Worm (Caenorhabditis elegans) whole organism, young adult: Measurements from ENCODE around the gene pqn-41.

Experiments used
- B0019.2 ChIP-seq: fragments of 200-800 bp; sonication (Bioruptor generic); conservative IDR thresholded peaks from 2 replicates; pipeline ENCODE4 v1.3.6; 2022; ENCODE audit warnings: missing genetic modification reagents, missing genetic modification characterization, missing compliant biosample characterization
- F10E7.11 ChIP-seq: sonication (generic microtip); optimal IDR thresholded peaks from 2 replicates; lab custom pipeline; 2017; ENCODE audit warnings: mild to moderate bottlenecking, missing genetic modification characterization, moderate library complexity, missing compliant biosample characterization
- F22D6.2 ChIP-seq: sonication (generic microtip); optimal IDR thresholded peaks from 2 replicates; lab custom pipeline; 2016; ENCODE audit warnings: mild to moderate bottlenecking, missing genetic modification characterization, missing compliant biosample characterization
- F23B12.7 ChIP-seq: sonication (generic microtip); optimal IDR thresholded peaks from 2 replicates; lab custom pipeline; 2017; ENCODE audit warnings: missing genetic modification characterization, mild to moderate bottlenecking, missing compliant biosample characterization, antibody characterized with exemption, moderate library complexity; ENCODE audit not compliant: insufficient read depth
- K12H6.12 ChIP-seq: fragments of 200-800 bp; sonication (Bioruptor generic); optimal IDR thresholded peaks from 2 replicates; lab custom pipeline; 2018; ENCODE audit warnings: mild to moderate bottlenecking, missing genetic modification characterization, missing compliant biosample characterization
- ZK185.1 ChIP-seq: sonication (generic microtip); optimal IDR thresholded peaks from 2 replicates; lab custom pipeline; 2016; ENCODE audit warnings: mild to moderate bottlenecking, missing genetic modification characterization, missing compliant biosample characterization; ENCODE audit not compliant: poor library complexity, severe bottlenecking
- aptf-3 ChIP-seq: fragments of 200-800 bp; sonication (Bioruptor generic); IDR thresholded peaks from 2 replicates; pipeline ENCODE4 v1.3.6; 2022; ENCODE audit warnings: missing genetic modification characterization, missing compliant biosample characterization
- attf-5 ChIP-seq: fragments of 200-800 bp; sonication (Bioruptor generic); optimal IDR thresholded peaks from 2 replicates; lab custom pipeline; 2018; ENCODE audit warnings: mild to moderate bottlenecking, missing genetic modification characterization, missing compliant biosample characterization
- attf-6 ChIP-seq: fragments of 200-800 bp; sonication (Bioruptor generic); IDR thresholded peaks from 2 replicates; pipeline ENCODE4 v1.3.6; 2022; ENCODE audit warnings: missing genetic modification reagents, missing genetic modification characterization, missing compliant biosample characterization
- bed-2 ChIP-seq: fragments of 200-800 bp; sonication (Bioruptor generic); IDR thresholded peaks from 2 replicates; pipeline ENCODE4 v1.3.6; 2022; ENCODE audit warnings: missing genetic modification reagents, missing genetic modification characterization, missing compliant biosample characterization
- ccch-3 ChIP-seq: fragments of 200-800 bp; sonication (Bioruptor generic); optimal IDR thresholded peaks from 2 replicates; lab custom pipeline; 2018; ENCODE audit warnings: mild to moderate bottlenecking, missing genetic modification characterization, missing compliant biosample characterization
- ceh-27 ChIP-seq: fragments of 200-800 bp; sonication (Bioruptor generic); optimal IDR thresholded peaks from 2 replicates; lab custom pipeline; 2018; ENCODE audit warnings: mild to moderate bottlenecking, missing genetic modification characterization, moderate library complexity, missing compliant biosample characterization
- ceh-91 ChIP-seq: fragments of 200-800 bp; sonication (Bioruptor generic); IDR thresholded peaks from 2 replicates; pipeline ENCODE4 v1.3.6; 2022; ENCODE audit warnings: missing genetic modification reagents, missing genetic modification characterization, missing compliant biosample characterization
- egl-18 ChIP-seq: fragments of 200-800 bp; sonication (Bioruptor generic); IDR thresholded peaks from 2 replicates; pipeline ENCODE4 v1.3.6; 2022; ENCODE audit warnings: missing genetic modification reagents, missing genetic modification characterization, missing compliant biosample characterization
- egrh-3 ChIP-seq: fragments of 200-800 bp; sonication (Bioruptor generic); IDR thresholded peaks from 2 replicates; pipeline ENCODE4 v1.3.6; 2022; ENCODE audit warnings: missing genetic modification reagents, missing genetic modification characterization, missing compliant biosample characterization
- ets-4 ChIP-seq: fragments of 200-800 bp; sonication (Bioruptor generic); optimal IDR thresholded peaks from 2 replicates; lab custom pipeline; 2018; ENCODE audit warnings: mild to moderate bottlenecking, missing genetic modification characterization, missing compliant biosample characterization
- him-1 ChIP-seq: sonication (generic microtip); optimal IDR thresholded peaks from 2 replicates; lab custom pipeline; 2016; ENCODE audit warnings: missing genotype, missing genetic modification reagents, missing genetic modification characterization, missing compliant biosample characterization
- lin-40 ChIP-seq: sonication (generic microtip); optimal IDR thresholded peaks from 2 replicates; lab custom pipeline; 2016; ENCODE audit warnings: missing genetic modification characterization, mild to moderate bottlenecking, missing compliant biosample characterization, missing genotype, missing genetic modification reagents
- lin-54 ChIP-seq: fragments of 200-800 bp; sonication (Bioruptor generic); optimal IDR thresholded peaks from 2 replicates; lab custom pipeline; 2018; ENCODE audit warnings: mild to moderate bottlenecking, missing genetic modification characterization, missing compliant biosample characterization
- lsy-27 ChIP-seq: sonication (generic microtip); optimal IDR thresholded peaks from 2 replicates; lab custom pipeline; 2017; ENCODE audit warnings: missing genetic modification characterization, mild to moderate bottlenecking, missing compliant biosample characterization, antibody characterized with exemption, missing genotype, borderline replicate concordance; ENCODE audit not compliant: insufficient read depth
- madf-3 ChIP-seq: fragments of 200-800 bp; sonication (Bioruptor generic); IDR thresholded peaks from 2 replicates; pipeline ENCODE4 v1.3.6; 2022; ENCODE audit warnings: missing genetic modification reagents, missing genetic modification characterization, missing compliant biosample characterization
- mcd-1 ChIP-seq: fragments of 200-800 bp; sonication (Bioruptor generic); IDR thresholded peaks from 2 replicates; pipeline ENCODE4 v1.3.6; 2022; ENCODE audit warnings: missing genetic modification reagents, missing genetic modification characterization, missing compliant biosample characterization
- nhr-179 ChIP-seq: sonication (generic microtip); optimal IDR thresholded peaks from 2 replicates; lab custom pipeline; 2016; ENCODE audit warnings: mild to moderate bottlenecking, missing genetic modification characterization, missing compliant biosample characterization
- nhr-80 ChIP-seq: sonication (generic microtip); optimal IDR thresholded peaks from 2 replicates; lab custom pipeline; 2016; ENCODE audit warnings: missing genetic modification characterization, missing compliant biosample characterization
- rcor-1 ChIP-seq: fragments of 200-800 bp; sonication (Bioruptor generic); IDR thresholded peaks from 2 replicates; pipeline ENCODE4 v1.3.6; 2022; ENCODE audit warnings: missing genetic modification reagents, missing genetic modification characterization, missing compliant biosample characterization
- rpc-1 ChIP-seq, 2 experiments: fragments of 150-350 bp in 1 of 2; sonication (generic microtip) in 1 of 2; optimal IDR thresholded peaks; 2 replicates each; lab custom pipeline; 2014 to 2018; ENCODE audit warnings: missing biosample characterization in 1 of 2, missing genetic modification characterization in 1 of 2, missing genetic modification reagents in 1 of 2, missing genotype in 1 of 2
- snpc-3.4 ChIP-seq: sonication (generic microtip); optimal IDR thresholded peaks from 2 replicates; lab custom pipeline; 2017; ENCODE audit warnings: missing genetic modification characterization, mild to moderate bottlenecking, missing compliant biosample characterization, antibody characterized with exemption, moderate library complexity, missing genotype, missing genetic modification reagents
- tbp1 ChIP-seq: fragments of 200-800 bp; sonication (Bioruptor generic); optimal IDR thresholded peaks from 2 replicates; lab custom pipeline; 2018; ENCODE audit warnings: mild to moderate bottlenecking, missing genetic modification characterization, missing compliant biosample characterization
- zfh-2 ChIP-seq: fragments of 200-800 bp; sonication (Bioruptor generic); conservative IDR thresholded peaks from 2 replicates; pipeline ENCODE4 v1.3.6; 2022; ENCODE audit warnings: missing genetic modification reagents, missing genetic modification characterization, missing compliant biosample characterization
- ztf-25 ChIP-seq: fragments of 200-800 bp; sonication (Bioruptor generic); IDR thresholded peaks from 2 replicates; pipeline ENCODE4 v1.3.6; 2022; ENCODE audit warnings: missing genetic modification reagents, missing genetic modification characterization, missing compliant biosample characterization

pqn-41 gene

ce11 chrIII:1977424-1977823 is 71.7 kb downstream of the pqn-41 start:
- no peak for TF ChIP-seq lin-40 (tag; lab: Kevin White, UChicago)
- no peak for TF ChIP-seq F23B12.7 (tag; lab: Kevin White, UChicago)
- TF ChIP-seq B0019.2 (GFP tag; lab: Robert Waterston, UW) = no peak
- no peak for TF ChIP-seq aptf-3
- TF ChIP-seq mcd-1 = no peak
- TF ChIP-seq lin-54 (GFP tag; lab: Kevin White, UChicago) = no peak
- no peak for TF ChIP-seq K12H6.12 (tag; lab: Kevin White, UChicago)
- TF ChIP-seq ceh-91 (GFP tag; lab: Robert Waterston, UW) = no peak
- no peak for TF ChIP-seq him-1 (tag; lab: Kevin White, UChicago)
- no peak for TF ChIP-seq rcor-1 (GFP tag; lab: Robert Waterston, UW)
- no peak for TF ChIP-seq egl-18 (GFP tag; lab: Robert Waterston, UW)

DNA sequence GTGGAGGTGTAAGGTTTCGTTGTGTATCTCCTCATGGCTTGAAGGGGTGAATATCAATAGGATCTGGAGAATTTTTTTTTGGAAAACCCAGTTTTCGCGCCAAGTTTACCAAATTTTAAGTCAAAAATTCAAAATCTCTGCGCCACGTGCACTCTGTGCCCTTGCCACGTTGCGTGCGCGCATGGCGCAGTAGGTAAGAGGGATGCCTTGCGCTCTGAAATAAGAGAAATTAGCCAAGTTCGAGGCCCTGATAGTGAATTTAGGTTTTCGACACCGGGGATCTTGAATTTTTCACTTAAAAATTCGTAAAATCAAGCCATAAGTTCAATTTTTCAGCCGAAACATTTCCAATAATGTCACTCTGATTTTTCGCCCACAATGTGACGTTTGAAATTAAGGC is 75.7 kb downstream of the pqn-41 start:
- peak; percentile 36 for TF ChIP-seq rpc-1 (optimal IDR thresholded peaks at IDR 0.05; lab: Kevin White, UChicago)
- peak; percentile 72 for TF ChIP-seq rpc-1 (tag; optimal IDR thresholded peaks at IDR 0.05; lab: Kevin White, UChicago)
- 0 out of 2 replicates have a peak, but pooled peaks have one; percentile 69 for TF ChIP-seq ztf-25
- TF ChIP-seq snpc-3.4 (tag; lab: Kevin White, UChicago) = no peak
- peak; percentile 81 for TF ChIP-seq tbp1 (GFP tag; lab: Kevin White, UChicago)

DNA sequence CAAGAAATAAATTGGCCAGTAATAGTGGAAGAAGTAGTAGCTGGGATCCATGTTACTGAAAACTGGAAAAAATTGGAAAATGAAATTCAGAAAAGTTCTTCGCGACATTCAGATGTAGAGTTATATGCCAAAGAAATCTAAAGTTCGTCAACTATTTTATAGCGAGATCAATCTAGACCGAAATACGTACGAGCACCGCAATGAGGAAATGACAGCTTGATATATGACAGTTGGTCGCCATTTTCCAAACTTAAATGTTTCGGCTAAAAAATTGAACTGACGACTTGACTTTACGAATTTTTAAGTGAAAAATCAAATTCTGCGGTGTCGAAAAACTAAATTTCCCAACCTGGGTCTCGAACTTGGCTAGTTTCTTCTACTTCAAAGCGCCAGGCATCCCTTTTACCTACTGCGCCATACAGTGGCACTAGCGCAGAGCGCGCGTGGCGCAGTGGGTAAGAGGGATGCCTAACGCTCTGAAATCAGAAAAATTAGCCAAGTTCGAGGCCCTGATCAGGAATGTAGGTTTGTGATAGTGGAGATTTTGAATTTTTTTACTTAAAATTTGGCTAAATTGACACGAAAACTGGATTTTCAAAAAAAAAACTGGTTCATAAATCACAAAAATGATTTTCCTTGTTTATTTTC is 77.0 kb downstream of the pqn-41 start, which contains the start of gene srd-66:
TSS of gene srd-66 (minus strand) at position 51 of the 648 bp plus-strand sequence.
- TF ChIP-seq tbp1 (GFP tag; lab: Kevin White, UChicago) (peak; percentile 78), rpc-1 (optimal IDR thresholded peaks at IDR 0.05; lab: Kevin White, UChicago) (peak; percentile 5), rpc-1 (tag; optimal IDR thresholded peaks at IDR 0.05; lab: Kevin White, UChicago) (peak; percentile 58), egrh-3 (no peak)

DNA sequence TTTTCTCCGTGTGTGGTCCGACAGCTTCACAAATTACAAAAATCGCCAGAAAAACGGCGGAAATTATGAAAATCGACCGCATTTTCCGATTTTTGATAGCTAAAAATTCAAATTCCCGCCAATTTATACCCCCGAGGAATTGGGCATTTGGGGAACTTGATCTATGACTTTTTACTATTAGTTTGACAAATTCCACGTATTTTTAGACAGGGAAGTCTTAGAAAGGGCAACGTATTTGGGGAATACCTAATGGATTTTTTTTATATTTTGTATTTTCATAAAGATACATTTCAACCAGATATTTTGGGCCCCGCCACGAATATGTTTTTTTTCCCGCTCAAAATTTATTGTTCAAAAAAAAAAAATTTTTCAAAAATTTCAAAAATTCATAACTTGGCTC is 79.1 kb downstream of the pqn-41 start, which contains the start of gene Y39A3B.7:
TSS of gene Y39A3B.7 (minus strand) at position 101 of the 400 bp plus-strand sequence.
- no peak for TF ChIP-seq F10E7.11 (tag; lab: Kevin White, UChicago)
- no peak for TF ChIP-seq ccch-3 (GFP tag; lab: Kevin White, UChicago)
- TF ChIP-seq nhr-179 (tag; lab: Kevin White, UChicago) = no peak
- TF ChIP-seq F22D6.2 = no peak
- no peak for TF ChIP-seq bed-2 (GFP tag; lab: Robert Waterston, UW)
- no peak for TF ChIP-seq ZK185.1 (tag; lab: Kevin White, UChicago)
- TF ChIP-seq lsy-27 (tag; lab: Kevin White, UChicago) = no peak
- no peak for TF ChIP-seq madf-3 (GFP tag; lab: Robert Waterston, UW)
- TF ChIP-seq ceh-27 = no peak
- no peak for TF ChIP-seq attf-5 (GFP tag; lab: Kevin White, UChicago)
- no peak for TF ChIP-seq ets-4 (GFP tag; lab: Kevin White, UChicago)
- no peak for TF ChIP-seq snpc-3.4 (tag; lab: Kevin White, UChicago)
- TF ChIP-seq attf-6 (GFP tag; lab: Robert Waterston, UW) = no peak
- TF ChIP-seq F23B12.7 (tag; lab: Kevin White, UChicago) = no peak
- no peak for TF ChIP-seq zfh-2 (GFP tag; lab: Robert Waterston, UW)
- TF ChIP-seq nhr-80 (tag; lab: Kevin White, UChicago) = no peak
- no peak for TF ChIP-seq lin-40 (tag; lab: Kevin White, UChicago)
